Worm (Caenorhabditis elegans): ENCODE measurements around the gene ceh-75.

ceh-75 gene

DNA sequence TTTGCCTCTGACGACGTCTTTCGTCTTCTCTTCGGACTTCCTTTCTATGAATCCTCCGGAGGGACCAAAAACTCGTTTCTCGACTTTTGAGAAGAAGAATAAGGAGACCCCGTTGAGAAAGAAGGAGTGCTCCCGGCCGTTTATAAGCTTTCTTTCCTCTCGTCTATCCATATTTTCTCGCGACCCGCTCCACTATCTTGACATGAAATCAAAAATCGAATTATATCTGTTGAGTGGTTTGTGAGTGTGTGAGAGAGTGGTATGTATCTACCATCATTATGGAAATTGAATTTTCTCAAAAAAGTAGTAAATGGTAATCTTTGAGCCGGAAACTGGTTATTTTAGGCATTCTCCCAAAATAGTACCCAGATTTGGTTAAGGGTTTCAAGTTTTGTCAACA, 10.0 kb upstream of the ceh-75 start (continued):
- no peak for TF ChIP-seq nhr-179 (tag; optimal IDR thresholded peaks at IDR 0.05)

DNA sequence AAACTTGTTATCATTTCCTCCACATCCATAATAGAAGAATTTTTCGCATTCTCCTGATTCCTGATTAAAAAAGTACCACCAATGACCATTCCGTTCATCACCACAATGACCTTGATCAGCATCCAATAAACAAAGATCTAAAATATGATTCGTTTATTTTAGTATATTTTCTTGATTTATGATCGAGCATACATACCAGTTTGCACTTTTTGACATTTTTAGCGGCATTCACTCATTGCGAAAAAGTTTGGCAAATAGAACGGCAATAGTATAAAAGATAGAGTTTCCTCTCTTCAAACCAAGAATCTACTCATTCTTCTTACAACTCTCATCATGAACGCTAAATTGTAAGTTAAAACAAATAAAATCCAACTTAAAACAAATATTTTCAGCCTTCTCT, 7.3 kb upstream of the ceh-75 start, which contains the start of gene fipr-10:
Gene fipr-10, plus strand, starts transcription at position 301 of the 400 bp plus-strand sequence.
- TF ChIP-seq ceh-58 (GFP tag; IDR thresholded peaks at IDR 0.05) (no peak), C06A6.2 (GFP tag; conservative IDR thresholded peaks at IDR 0.05) (no peak), ceh-79 (tag; optimal IDR thresholded peaks at IDR 0.05) (no peak), F10E7.11 (tag; optimal IDR thresholded peaks at IDR 0.05) (no peak), bed-2 (GFP tag; IDR thresholded peaks at IDR 0.05) (no peak), dpff-1 (tag; optimal IDR thresholded peaks at IDR 0.05) (no peak), mes-4 (tag; optimal IDR thresholded peaks at IDR 0.05) (no peak), nhr-120 (GFP tag; IDR thresholded peaks at IDR 0.05) (no peak), F22D6.2 (tag; optimal IDR thresholded peaks at IDR 0.05) (no peak)

- TF ChIP-seq F49E8.2 (tag; optimal IDR thresholded peaks at IDR 0.05; ENCODE audit: insufficient read depth) (no peak), efl-1 (GFP tag; optimal IDR thresholded peaks at IDR 0.05) (no peak), lir-1 (GFP tag; conservative IDR thresholded peaks at IDR 0.05) (no peak), aptf-3 (GFP tag; IDR thresholded peaks at IDR 0.05) (no peak), mel-28 (tag; optimal IDR thresholded peaks at IDR 0.05; ENCODE audit: borderline replicate concordance) (no peak), T07F8.4 (tag; optimal IDR thresholded peaks at IDR 0.05) (no peak), tlf-1 (GFP tag; optimal IDR thresholded peaks at IDR 0.05) (no peak), lsl-1 (GFP tag; optimal IDR thresholded peaks at IDR 0.05) (no peak), F52B5.7 (tag; optimal IDR thresholded peaks at IDR 0.05) (no peak), egrh-3 (GFP tag; IDR thresholded peaks at IDR 0.05) (no peak)
These were observed 6.1 kb upstream of the ceh-75 start, which contains the start of gene mec-9 for ce11 chrV:9915021-9915420. Gene mec-9 (minus strand): TSS chrV:9915121.

DNA sequence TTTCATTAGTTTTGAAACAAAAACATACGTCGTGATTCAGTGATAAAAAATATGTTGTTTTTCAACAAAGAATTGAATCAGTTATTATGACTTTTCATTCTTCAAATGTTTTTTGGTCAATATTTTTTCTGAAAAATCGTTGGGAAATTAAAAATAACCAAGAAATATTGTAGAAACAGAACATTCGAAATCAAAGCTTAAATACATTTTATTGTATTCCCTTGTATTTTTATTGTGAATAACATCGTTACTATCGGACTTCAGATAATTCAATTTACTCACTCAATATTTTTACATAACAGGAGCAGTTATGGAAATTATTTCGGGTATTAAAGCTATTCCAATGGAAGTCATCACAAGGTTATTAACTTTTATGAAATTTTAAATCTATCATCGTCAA, 4.5 kb upstream of the ceh-75 start, which contains the start of gene C50H2.4:
Gene C50H2.4, plus strand, starts transcription at position 301 of the 400 bp plus-strand sequence.
- no peak for TF ChIP-seq snpc-3.4 (tag; optimal IDR thresholded peaks at IDR 0.05)
- TF ChIP-seq mel-28 (tag; optimal IDR thresholded peaks at IDR 0.05; ENCODE audit: borderline replicate concordance), result no peak
- no peak for TF ChIP-seq somi-1 (GFP tag; optimal IDR thresholded peaks at IDR 0.05)
- TF ChIP-seq hmg-20 (GFP tag; IDR thresholded peaks at IDR 0.05), result no peak
- TF ChIP-seq B0261.1 (tag; optimal IDR thresholded peaks at IDR 0.05), result no peak
- no peak for TF ChIP-seq F57C9.4 (tag; optimal IDR thresholded peaks at IDR 0.05)
- no peak for TF ChIP-seq sdz-38 (tag; optimal IDR thresholded peaks at IDR 0.05)
- no peak for TF ChIP-seq hlh-26 (GFP tag; conservative IDR thresholded peaks at IDR 0.05)
- TF ChIP-seq efl-1 (GFP tag; optimal IDR thresholded peaks at IDR 0.05), result no peak
- no peak for TF ChIP-seq ccch-3 (GFP tag; optimal IDR thresholded peaks at IDR 0.05)
- no peak for TF ChIP-seq him-1 (tag; optimal IDR thresholded peaks at IDR 0.05)
- TF ChIP-seq cebp-2 (GFP tag; IDR thresholded peaks at IDR 0.05), result no peak
- no peak for TF ChIP-seq aptf-2 (GFP tag; conservative IDR thresholded peaks at IDR 0.05)
- no peak for TF ChIP-seq xnd-1 (tag; optimal IDR thresholded peaks at IDR 0.05)
- no peak for TF ChIP-seq hmg-1.2 (GFP tag; IDR thresholded peaks at IDR 0.05)
- no peak for TF ChIP-seq Y67H2A.10 (GFP tag; conservative IDR thresholded peaks at IDR 0.05)
- no peak for TF ChIP-seq zim-3 (tag; optimal IDR thresholded peaks at IDR 0.05)
- no peak for TF ChIP-seq lin-35 (GFP tag; optimal IDR thresholded peaks at IDR 0.05)
- no peak for TF ChIP-seq F39B2.1 (GFP tag; IDR thresholded peaks at IDR 0.05)
